Worm (Caenorhabditis elegans) whole organism, L1 larva: Measurements from ENCODE around the gene pbo-4.

Source experiments
- alr-1 ChIP-seq: fragments of 200-800 bp; sonication (Bioruptor generic); optimal IDR thresholded peaks from 2 replicates; lab custom pipeline; 2018; ENCODE audit warnings: borderline replicate concordance, mild to moderate bottlenecking, missing genetic modification characterization, missing compliant biosample characterization
- ama-1 ChIP-seq: fragments of 150-350 bp; optimal IDR thresholded peaks from 2 replicates; lab custom pipeline; 2014
- egl-27 ChIP-seq, 2 experiments: fragments of 150-350 bp in 1 of 2; sonication (generic microtip); optimal IDR thresholded peaks; 3 replicates each; lab custom pipeline; 2017 to 2018; ENCODE audit warnings: missing biosample characterization in 2 of 2, missing genetic modification characterization in 2 of 2, missing genetic modification reagents in 2 of 2
- elt-3 ChIP-seq, 6 experiments: fragments of 150-350 bp in 1 of 6; sonication (generic microtip); optimal IDR thresholded peaks; 2 replicates each; lab custom pipeline; 2017 to 2018; ENCODE audit warnings: missing biosample characterization in 6 of 6, missing genetic modification characterization in 6 of 6, inconsistent platforms in 1 of 6
- fkh-10 ChIP-seq: sonication (generic microtip); optimal IDR thresholded peaks from 2 replicates; lab custom pipeline; 2017; ENCODE audit warnings: missing biosample characterization, missing genetic modification reagents, missing genetic modification characterization
- grh-1 ChIP-seq: fragments of 200-800 bp; sonication (Bioruptor generic); IDR thresholded peaks from 2 replicates; pipeline ENCODE4 v1.3.6; 2022; ENCODE audit warnings: missing genetic modification reagents, missing genetic modification characterization, missing compliant biosample characterization
- lin-13 ChIP-seq: fragments of 150-350 bp; optimal IDR thresholded peaks from 2 replicates; lab custom pipeline; 2014; ENCODE audit warnings: missing biosample characterization, missing genetic modification reagents, missing genetic modification characterization
- mep-1 ChIP-seq: fragments of 150-350 bp; optimal IDR thresholded peaks from 2 replicates; lab custom pipeline; 2014; ENCODE audit warnings: missing biosample characterization, missing genetic modification characterization
- nhr-77 ChIP-seq: fragments of 150-350 bp; optimal IDR thresholded peaks from 2 replicates; lab custom pipeline; 2014; ENCODE audit warnings: missing biosample characterization, missing genetic modification characterization
- rnt-1 ChIP-seq: sonication (generic microtip); optimal IDR thresholded peaks from 2 replicates; lab custom pipeline; 2016; ENCODE audit warnings: mild to moderate bottlenecking, missing genetic modification characterization, moderate library complexity, missing compliant biosample characterization

- no peak for TF ChIP-seq fkh-10
- no peak for TF ChIP-seq egl-27 (tag; optimal IDR thresholded peaks at IDR 0.05; lab: Kevin White, UChicago)
- no peak for TF ChIP-seq elt-3 (tag; optimal IDR thresholded peaks at IDR 0.05; lab: Kevin White, UChicago)
- TF ChIP-seq ama-1 (lab: Kevin White, UChicago): no peak
- no peak for TF ChIP-seq nhr-77 (tag; lab: Kevin White, UChicago)
- no peak for TF ChIP-seq alr-1 (tag; lab: Kevin White, UChicago)
- no peak for TF ChIP-seq grh-1 (GFP tag; lab: Robert Waterston, UW)
- TF ChIP-seq lin-13 (GFP tag; lab: Kevin White, UChicago): no peak
- no peak for TF ChIP-seq rnt-1 (tag; lab: Kevin White, UChicago)
- TF ChIP-seq mep-1 (tag; lab: Kevin White, UChicago): no peak
These were observed 3.2 kb downstream of the pbo-4 start for ce11 chrX:10956972-10957678.
